Worm (Caenorhabditis elegans) whole organism, L2 larva: ENCODE data around the gene nstp-2.

ENCODE experiments used
- C34F6.9 ChIP-seq: fragments of 150-350 bp; optimal IDR thresholded peaks from 2 replicates; lab custom pipeline; 2014; ENCODE audit warnings: missing biosample characterization, missing genetic modification characterization
- F13H6.1 ChIP-seq: sonication (generic microtip); optimal IDR thresholded peaks from 2 replicates; lab custom pipeline; 2016; ENCODE audit warnings: missing genetic modification characterization, missing compliant biosample characterization
- Y55F3AM.14 ChIP-seq: fragments of 200-800 bp; sonication (Bioruptor generic); optimal IDR thresholded peaks from 2 replicates; lab custom pipeline; 2018; ENCODE audit warnings: mild to moderate bottlenecking, missing genetic modification characterization, missing compliant biosample characterization
- alr-1 ChIP-seq: fragments of 150-350 bp; optimal IDR thresholded peaks from 2 replicates; lab custom pipeline; 2014; ENCODE audit warnings: missing biosample characterization, missing genetic modification characterization
- aly-2 ChIP-seq: fragments of 150-350 bp; optimal IDR thresholded peaks from 2 replicates; lab custom pipeline; 2014; ENCODE audit warnings: missing biosample characterization, missing genetic modification characterization
- ama-1 ChIP-seq: fragments of 150-350 bp; optimal IDR thresholded peaks from 2 replicates; lab custom pipeline; 2018; ENCODE audit warnings: inconsistent platforms
- blmp-1 ChIP-seq: sonication (generic microtip); optimal IDR thresholded peaks from 2 replicates; lab custom pipeline; 2017; ENCODE audit warnings: missing genetic modification characterization, mild to moderate bottlenecking, missing compliant biosample characterization, antibody characterized with exemption, moderate library complexity; ENCODE audit not compliant: insufficient read depth
- ceh-16 ChIP-seq: fragments of 150-350 bp; optimal IDR thresholded peaks from 2 replicates; lab custom pipeline; 2014; ENCODE audit warnings: missing biosample characterization, missing genetic modification characterization
- crh-2 ChIP-seq: sonication (generic microtip); optimal IDR thresholded peaks from 2 replicates; lab custom pipeline; 2017; ENCODE audit warnings: missing biosample characterization, missing genetic modification characterization
- dmd-4 ChIP-seq: sonication (generic microtip); optimal IDR thresholded peaks from 2 replicates; lab custom pipeline; 2017; ENCODE audit warnings: missing biosample characterization, missing genetic modification characterization
- egl-27 ChIP-seq: sonication (generic microtip); optimal IDR thresholded peaks from 3 replicates; lab custom pipeline; 2017; ENCODE audit warnings: missing biosample characterization, missing genetic modification reagents, missing genetic modification characterization
- elt-1 ChIP-seq: fragments of 150-350 bp; optimal IDR thresholded peaks from 2 replicates; lab custom pipeline; 2014; ENCODE audit warnings: missing biosample characterization, missing genetic modification characterization
- fos-1 ChIP-seq: fragments of 150-350 bp; optimal IDR thresholded peaks from 2 replicates; lab custom pipeline; 2014; ENCODE audit warnings: missing biosample characterization, missing genetic modification characterization
- lin-13 ChIP-seq: fragments of 150-350 bp; optimal IDR thresholded peaks from 2 replicates; lab custom pipeline; 2014; ENCODE audit warnings: missing biosample characterization, missing genetic modification reagents, missing genetic modification characterization
- lsy-2 ChIP-seq, 2 experiments: fragments of 150-350 bp in 1 of 2; sonication (generic microtip) in 1 of 2; optimal IDR thresholded peaks; 2 replicates each; lab custom pipeline; 2014 to 2017; ENCODE audit warnings: missing biosample characterization in 2 of 2, missing genetic modification characterization in 2 of 2
- mbf-1 ChIP-seq: sonication (generic microtip); optimal IDR thresholded peaks from 2 replicates; lab custom pipeline; 2017; ENCODE audit warnings: missing biosample characterization, missing genetic modification characterization
- nhr-10 ChIP-seq: sonication (generic microtip); optimal IDR thresholded peaks from 2 replicates; lab custom pipeline; 2017; ENCODE audit warnings: missing biosample characterization, missing genetic modification characterization
- nhr-11 ChIP-seq: fragments of 150-350 bp; optimal IDR thresholded peaks from 2 replicates; lab custom pipeline; 2014; ENCODE audit warnings: missing biosample characterization, missing genetic modification characterization
- nhr-12 ChIP-seq: fragments of 150-350 bp; optimal IDR thresholded peaks from 2 replicates; lab custom pipeline; 2014; ENCODE audit warnings: missing biosample characterization, missing genetic modification characterization
- nhr-129 ChIP-seq: fragments of 150-350 bp; optimal IDR thresholded peaks from 2 replicates; lab custom pipeline; 2014; ENCODE audit warnings: missing biosample characterization, missing genetic modification characterization
- nhr-23 ChIP-seq: fragments of 150-350 bp; optimal IDR thresholded peaks from 2 replicates; lab custom pipeline; 2014; ENCODE audit warnings: missing biosample characterization, missing genetic modification reagents, missing genetic modification characterization
- nhr-25 ChIP-seq: fragments of 150-350 bp; sonication (generic microtip); optimal IDR thresholded peaks from 3 replicates; lab custom pipeline; 2014; ENCODE audit warnings: missing biosample characterization, missing genetic modification characterization
- peb-1 ChIP-seq: fragments of 150-350 bp; optimal IDR thresholded peaks from 2 replicates; lab custom pipeline; 2014; ENCODE audit warnings: missing biosample characterization, missing genetic modification characterization
- skn-1 ChIP-seq: sonication (generic microtip); optimal IDR thresholded peaks from 2 replicates; lab custom pipeline; 2017; ENCODE audit warnings: missing biosample characterization, missing genetic modification characterization
- sma-9 ChIP-seq, 2 experiments: fragments of 150-350 bp in 1 of 2; sonication (generic microtip) in 1 of 2; optimal IDR thresholded peaks; 2 replicates each; lab custom pipeline; 2014 to 2016; ENCODE audit warnings: missing genetic modification characterization in 2 of 2, mild to moderate bottlenecking in 1 of 2, missing biosample characterization in 1 of 2, missing compliant biosample characterization in 1 of 2, missing genetic modification reagents in 1 of 2, moderate library complexity in 1 of 2
- snpc-4 ChIP-seq: fragments of 150-350 bp; optimal IDR thresholded peaks from 2 replicates; lab custom pipeline; 2014; ENCODE audit warnings: missing biosample characterization, missing genetic modification characterization
- unc-39 ChIP-seq: fragments of 150-350 bp; optimal IDR thresholded peaks from 2 replicates; lab custom pipeline; 2014; ENCODE audit warnings: missing biosample characterization, missing genetic modification characterization
- unc-55 ChIP-seq: fragments of 150-350 bp; sonication (generic microtip); optimal IDR thresholded peaks from 3 replicates; lab custom pipeline; 2014; ENCODE audit warnings: missing biosample characterization, missing genetic modification reagents, missing genetic modification characterization
- unc-62 ChIP-seq: fragments of 150-350 bp; optimal IDR thresholded peaks from 2 replicates; lab custom pipeline; 2014; ENCODE audit warnings: missing biosample characterization, missing genetic modification reagents, missing genetic modification characterization

The nstp-2 gene

DNA sequence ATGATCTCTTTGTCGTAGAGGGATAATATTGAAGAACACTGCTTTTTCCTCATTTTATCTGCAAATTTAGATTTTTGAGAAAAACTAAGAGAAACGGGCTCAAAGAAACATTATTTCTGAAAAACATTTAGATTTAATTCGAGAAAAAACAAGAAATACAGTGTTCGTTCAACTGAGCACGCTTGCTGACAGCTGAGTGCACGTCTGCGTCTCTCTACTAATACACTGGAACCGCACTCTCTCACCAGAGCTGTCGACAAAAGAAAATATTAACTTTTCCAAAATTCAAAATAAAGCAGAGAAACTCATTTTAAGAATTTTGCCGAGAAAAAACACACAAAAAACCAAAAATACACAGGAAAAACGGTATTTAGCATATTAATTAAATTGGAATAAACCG lies 7.3 kb upstream of the nstp-2 start, which contains the start of gene drh-1:
TSS of gene drh-1 (minus strand) at position 58 of the 400 bp plus-strand sequence.
- no peak for TF ChIP-seq blmp-1 (tag; lab: Kevin White, UChicago)
- TF ChIP-seq C34F6.9 (tag; lab: Kevin White, UChicago) = peak; percentile 51
- peak in 1 of 2 experiments; percentile 64 for TF ChIP-seq lsy-2 (tag; optimal IDR thresholded peaks at IDR 0.05; lab: Kevin White, UChicago)
- TF ChIP-seq, all 48 proteins: peak for 2

DNA sequence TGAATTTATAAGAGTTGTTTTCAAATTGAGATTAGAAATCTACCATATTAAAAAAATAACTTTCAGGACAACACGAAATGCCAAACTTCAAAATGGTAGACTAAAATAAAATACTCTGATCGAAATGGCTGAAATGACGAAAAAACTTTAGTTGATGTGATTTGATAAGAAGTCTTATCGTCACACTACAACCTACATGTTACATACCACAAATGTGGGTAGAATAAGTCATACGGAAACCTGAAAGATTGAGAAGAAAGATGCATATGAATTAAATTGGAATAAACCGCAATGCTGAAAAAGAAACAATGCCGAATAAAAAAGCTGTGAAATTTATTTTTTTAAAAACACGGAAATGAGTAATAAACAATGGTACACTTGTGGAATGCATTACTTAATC lies 1.1 kb upstream of the nstp-2 start:
- TF ChIP-seq peb-1 (tag; lab: Kevin White, UChicago) (no peak), unc-62 (GFP tag; lab: Kevin White, UChicago) (no peak), fos-1 (tag; lab: Kevin White, UChicago) (peak; percentile 18), skn-1 (tag; lab: Kevin White, UChicago) (no peak)

DNA sequence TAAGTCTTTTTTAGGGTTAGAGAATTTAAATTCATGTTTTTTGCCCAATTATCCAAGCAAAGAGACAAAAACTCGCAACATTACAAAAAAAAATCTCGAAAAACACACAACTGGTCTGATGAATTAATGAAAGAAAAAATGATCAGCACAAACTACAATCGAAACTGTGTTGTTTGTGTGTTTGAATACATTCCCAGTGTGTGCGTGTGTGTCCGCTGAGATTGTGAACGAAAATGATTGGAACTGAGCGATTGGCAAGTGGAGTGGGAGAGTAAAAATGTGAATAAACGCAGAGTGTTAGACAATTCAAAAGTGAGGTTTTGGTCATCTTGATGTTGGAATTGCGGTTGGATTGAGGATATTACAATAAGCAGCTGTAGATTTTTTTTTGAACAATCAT lies 599 bp upstream of the nstp-2 start:
- peak; percentile 17 for TF ChIP-seq nhr-25
- TF ChIP-seq C34F6.9 (tag; lab: Kevin White, UChicago) = peak; percentile 10
- no peak for TF ChIP-seq nhr-11

DNA sequence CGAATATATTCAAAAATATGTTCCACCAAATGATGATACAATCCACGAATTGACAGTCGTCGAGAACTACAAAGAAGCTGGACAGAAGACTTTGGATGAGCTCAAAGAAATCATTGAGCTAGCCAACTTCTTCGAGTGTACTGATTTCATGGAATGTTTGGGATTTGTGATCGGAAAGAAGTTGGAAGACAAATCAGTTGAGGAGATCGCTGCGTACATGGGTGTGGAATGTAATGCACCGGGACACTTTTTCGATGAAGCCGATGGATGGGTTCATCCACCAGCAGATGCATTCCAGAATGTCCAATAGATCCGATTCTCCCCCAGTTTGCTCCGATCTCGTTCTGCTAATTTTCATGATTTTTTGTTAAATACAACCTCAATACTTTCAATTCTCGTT lies 2.4 kb downstream of the nstp-2 start:
- TF ChIP-seq sma-9 (GFP tag; optimal IDR thresholded peaks at IDR 0.05; lab: Kevin White, UChicago) (peak; percentile 15), sma-9 (tag; optimal IDR thresholded peaks at IDR 0.05; lab: Kevin White, UChicago) (no peak), nhr-12 (tag; lab: Kevin White, UChicago) (no peak)

ce11 chrIV:6602376-6602775 lies 3.6 kb downstream of the nstp-2 start, which contains the start of gene F15B10.3:
TSS of gene F15B10.3 (plus strand) at chrIV:6602676.
- TF ChIP-seq unc-62 (GFP tag; lab: Kevin White, UChicago) = no peak
- no peak for TF ChIP-seq nhr-23 (tag; lab: Kevin White, UChicago)
- TF ChIP-seq nhr-10 = no peak
- TF ChIP-seq lin-13 (GFP tag; lab: Kevin White, UChicago) = no peak
- no peak for TF ChIP-seq skn-1 (tag; lab: Kevin White, UChicago)
- no peak for TF ChIP-seq ceh-16 (tag; lab: Kevin White, UChicago)
- no peak for TF ChIP-seq C34F6.9 (tag; lab: Kevin White, UChicago)
- no peak for TF ChIP-seq Y55F3AM.14 (GFP tag; lab: Kevin White, UChicago)
- TF ChIP-seq unc-39 (tag; lab: Kevin White, UChicago) = no peak

DNA sequence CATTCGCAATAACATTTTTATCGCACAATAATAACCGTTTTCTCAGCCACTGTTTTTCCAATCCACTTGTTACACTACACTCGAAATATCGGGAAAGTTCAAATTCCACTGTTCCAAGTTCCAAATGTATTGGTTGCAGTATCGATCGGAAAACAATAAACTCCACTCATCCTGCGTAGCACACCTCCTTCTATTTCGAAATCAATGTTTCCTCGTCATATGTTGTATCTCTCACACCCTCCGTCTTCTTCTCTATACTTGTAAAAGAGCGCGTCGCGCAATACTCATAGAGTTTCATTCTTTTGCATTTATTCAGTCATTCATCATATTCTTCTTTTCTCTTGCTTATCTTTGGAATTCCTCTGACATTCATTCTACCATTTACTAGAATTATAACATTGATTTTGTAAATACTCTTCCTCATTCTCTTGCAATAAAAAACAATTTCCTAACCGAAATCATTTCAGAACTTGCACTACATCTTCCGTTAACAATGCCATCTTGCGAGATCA lies 4.7 kb downstream of the nstp-2 start, which contains the start of gene sup-36:
TSS of gene sup-36 (plus strand) at position 462 of the 512 bp plus-strand sequence.
- TF ChIP-seq fos-1 (tag; lab: Kevin White, UChicago) = peak; percentile 47
- TF ChIP-seq sma-9 (GFP tag; optimal IDR thresholded peaks at IDR 0.05; lab: Kevin White, UChicago) = peak; percentile 18
- no peak for TF ChIP-seq sma-9 (tag; optimal IDR thresholded peaks at IDR 0.05; lab: Kevin White, UChicago)
- peak; percentile 62 for TF ChIP-seq nhr-129 (tag; lab: Kevin White, UChicago)
- TF ChIP-seq C34F6.9 (tag; lab: Kevin White, UChicago) = peak; percentile 51
- peak; percentile 74 for TF ChIP-seq unc-55 (GFP tag; lab: Kevin White, UChicago)
- TF ChIP-seq nhr-25 = no peak
- TF ChIP-seq crh-2 = peak; percentile 12
- TF ChIP-seq unc-62 (GFP tag; lab: Kevin White, UChicago) = no peak

DNA sequence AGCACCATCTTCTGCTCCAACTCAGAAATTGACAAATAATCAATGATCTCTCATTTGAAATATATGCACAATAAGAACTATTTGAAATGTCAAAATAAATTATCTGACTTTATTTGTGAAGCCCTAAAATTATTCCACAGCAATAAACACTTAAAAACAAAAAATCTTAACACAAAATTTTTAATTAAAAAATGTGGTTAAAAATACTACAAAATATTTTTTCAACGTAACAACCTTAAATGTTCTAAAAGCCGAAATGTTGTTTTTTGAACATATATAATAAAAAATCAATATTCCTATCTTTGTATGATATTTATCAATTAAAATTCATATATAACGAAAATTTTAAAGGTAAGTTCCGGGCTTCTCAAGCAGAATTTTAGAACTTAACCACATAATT lies 6.5 kb downstream of the nstp-2 start, which contains the start of gene F38A5.8:
TSS of gene F38A5.8 (plus strand) at position 301 of the 400 bp plus-strand sequence.
- no peak for TF ChIP-seq crh-2
- TF ChIP-seq nhr-129 (tag; lab: Kevin White, UChicago) = no peak
- no peak for TF ChIP-seq C34F6.9 (tag; lab: Kevin White, UChicago)
- no peak for TF ChIP-seq mbf-1 (tag; lab: Kevin White, UChicago)
- no peak for TF ChIP-seq alr-1 (tag; lab: Kevin White, UChicago)
- no peak for TF ChIP-seq egl-27 (tag; lab: Kevin White, UChicago)
- TF ChIP-seq lsy-2 (tag; optimal IDR thresholded peaks at IDR 0.05; lab: Kevin White, UChicago) = no peak
- TF ChIP-seq ceh-16 (tag; lab: Kevin White, UChicago) = no peak
- no peak for TF ChIP-seq F13H6.1 (tag; lab: Kevin White, UChicago)
- TF ChIP-seq blmp-1 (tag; lab: Kevin White, UChicago) = no peak
- no peak for TF ChIP-seq elt-1 (tag; lab: Kevin White, UChicago)
- TF ChIP-seq fos-1 (tag; lab: Kevin White, UChicago) = no peak
- no peak for TF ChIP-seq snpc-4 (tag; lab: Kevin White, UChicago)
- no peak for TF ChIP-seq Y55F3AM.14 (GFP tag; lab: Kevin White, UChicago)
- no peak for TF ChIP-seq dmd-4
- TF ChIP-seq ama-1 (lab: Kevin White, UChicago) = no peak
- TF ChIP-seq aly-2 (tag; lab: Kevin White, UChicago) = no peak
- TF ChIP-seq skn-1 (tag; lab: Kevin White, UChicago) = no peak
